Fruit fly (Drosophila melanogaster): ENCODE data around the gene CG11970.

Gene CG11970

DNA sequence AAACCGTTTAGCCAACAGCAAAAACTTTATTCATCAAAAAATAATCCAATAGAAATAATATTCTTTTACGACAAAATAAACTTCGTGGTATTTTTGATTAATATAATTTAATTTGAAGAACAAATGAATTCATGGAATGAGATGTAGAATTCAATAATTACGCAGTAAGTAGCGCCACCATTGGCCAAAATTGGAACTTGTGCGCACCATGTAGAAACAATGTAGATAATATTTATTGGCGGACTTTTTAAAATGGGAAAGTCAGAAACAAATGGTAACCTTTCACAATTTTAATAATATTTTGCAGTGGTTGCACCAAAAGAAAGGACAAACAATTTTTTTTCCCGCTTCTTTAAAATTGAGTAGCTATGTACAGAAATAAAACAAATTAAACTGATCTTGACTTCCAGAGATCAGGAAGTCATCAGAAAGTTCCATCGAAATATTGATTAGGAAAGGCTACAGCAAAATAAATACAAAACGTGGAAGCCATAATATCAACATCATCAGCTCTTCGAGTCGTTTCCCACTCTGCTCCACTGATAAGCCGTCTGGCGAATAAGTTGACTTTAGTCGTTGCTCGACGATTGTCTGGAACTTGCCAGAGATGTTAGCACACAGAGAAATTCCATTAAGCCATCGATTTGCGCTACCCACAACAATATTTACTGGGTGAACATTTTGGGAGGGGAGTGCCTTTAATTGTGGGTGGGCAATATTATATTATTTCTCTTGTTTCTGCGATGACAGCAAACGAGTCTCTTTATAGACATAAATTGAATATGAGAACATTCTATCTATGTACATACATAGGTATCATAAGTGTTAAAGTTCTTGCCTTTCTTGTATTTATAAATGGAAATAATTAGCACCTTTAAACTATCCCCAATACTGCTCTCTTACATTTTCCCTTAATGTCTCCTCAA, 4.4 kb upstream of the CG11970 start:
- TF ChIP-seq CG8478 (optimal IDR thresholded peaks at IDR 0.05) (no peak), CTCF (optimal IDR thresholded peaks at IDR 0.05) (peak; percentile 77 to 93)

DNA sequence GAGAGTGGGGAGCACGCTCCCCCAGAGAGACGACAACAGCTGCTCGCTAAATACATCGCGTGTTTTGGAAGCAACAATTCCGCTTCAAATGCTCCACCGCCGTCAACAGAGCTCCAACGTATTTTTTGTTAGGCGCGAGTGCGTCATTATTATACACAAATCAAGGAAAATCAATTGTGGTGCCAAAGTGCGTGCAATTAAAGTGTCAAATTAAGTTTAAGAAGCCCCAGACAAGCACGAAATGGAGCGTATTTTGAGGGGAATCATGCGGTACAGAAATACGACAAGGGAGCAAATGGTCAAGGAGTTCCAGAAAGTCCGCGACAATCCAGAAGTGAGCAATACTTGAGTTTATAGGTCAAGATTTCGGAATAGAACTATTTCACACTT, 3.7 kb upstream of the CG11970 start, which contains the start of gene CAHbeta:
Gene CAHbeta (plus strand): TSS at position 85 of the 390 bp plus-strand sequence.
- TF ChIP-seq CG8478 (optimal IDR thresholded peaks at IDR 0.05), result no peak
- no peak for TF ChIP-seq CTCF (optimal IDR thresholded peaks at IDR 0.05)

DNA sequence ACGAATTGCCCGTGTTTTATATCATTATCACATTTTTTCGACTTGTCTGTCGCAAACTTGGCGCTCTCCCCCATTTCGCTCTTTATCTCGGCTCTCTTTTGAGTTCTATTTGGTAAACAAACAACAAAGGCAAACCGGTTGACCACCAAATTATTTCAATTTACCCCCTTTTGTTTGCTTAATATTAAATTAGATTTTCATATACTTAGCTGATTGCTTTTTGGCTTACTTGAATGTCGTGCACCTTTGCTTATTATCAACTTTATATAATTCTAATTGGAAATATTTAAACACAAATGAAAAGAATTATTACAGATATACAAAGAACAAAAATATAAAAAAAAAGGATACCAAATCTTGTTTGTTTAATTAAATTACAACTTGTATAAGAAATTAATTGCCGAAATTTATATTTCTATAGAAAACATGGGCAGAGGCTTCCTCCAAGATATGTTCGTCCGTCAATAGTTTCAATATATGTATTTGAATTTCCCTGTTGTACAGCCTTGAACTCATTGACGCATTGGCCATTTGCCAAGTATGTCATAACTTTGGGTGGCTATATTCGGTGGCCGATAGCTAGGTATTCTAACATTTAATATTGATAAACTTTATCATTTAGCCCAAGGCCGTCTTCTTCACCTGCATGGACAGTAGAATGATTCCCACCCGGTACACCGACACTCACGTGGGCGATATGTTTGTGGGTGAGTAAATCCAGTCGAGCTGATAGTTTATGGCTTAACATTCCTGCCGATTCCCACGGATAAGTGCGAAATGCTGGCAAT, 3.1 kb upstream of the CG11970 start:
- TF ChIP-seq CTCF (optimal IDR thresholded peaks at IDR 0.05), result no peak
- no peak for TF ChIP-seq CG8478 (optimal IDR thresholded peaks at IDR 0.05)

DNA sequence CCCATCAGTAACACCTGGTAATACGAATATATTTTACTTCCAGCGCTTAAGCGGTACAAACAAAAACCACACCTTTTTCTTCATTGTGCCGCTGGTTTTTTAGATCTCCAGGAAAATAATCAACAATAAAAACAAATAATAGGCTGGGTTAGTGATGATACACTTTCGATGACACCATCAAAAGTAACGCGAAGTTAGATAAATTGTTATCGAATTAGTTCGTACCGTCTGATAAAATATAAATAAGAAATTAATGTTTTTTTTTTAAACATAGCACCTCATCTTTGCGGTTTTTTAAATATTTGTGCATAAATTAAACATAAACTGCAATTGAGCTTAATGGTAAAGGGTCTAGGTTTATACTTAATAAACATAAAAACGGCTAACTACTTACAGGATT, 377 bp upstream of the CG11970 start, which contains the start of gene RagA-B:
Gene RagA-B (minus strand): TSS at position 175 of the 400 bp plus-strand sequence.
- no peak for TF ChIP-seq CTCF (optimal IDR thresholded peaks at IDR 0.05)
- no peak for TF ChIP-seq CG8478 (optimal IDR thresholded peaks at IDR 0.05)

DNA sequence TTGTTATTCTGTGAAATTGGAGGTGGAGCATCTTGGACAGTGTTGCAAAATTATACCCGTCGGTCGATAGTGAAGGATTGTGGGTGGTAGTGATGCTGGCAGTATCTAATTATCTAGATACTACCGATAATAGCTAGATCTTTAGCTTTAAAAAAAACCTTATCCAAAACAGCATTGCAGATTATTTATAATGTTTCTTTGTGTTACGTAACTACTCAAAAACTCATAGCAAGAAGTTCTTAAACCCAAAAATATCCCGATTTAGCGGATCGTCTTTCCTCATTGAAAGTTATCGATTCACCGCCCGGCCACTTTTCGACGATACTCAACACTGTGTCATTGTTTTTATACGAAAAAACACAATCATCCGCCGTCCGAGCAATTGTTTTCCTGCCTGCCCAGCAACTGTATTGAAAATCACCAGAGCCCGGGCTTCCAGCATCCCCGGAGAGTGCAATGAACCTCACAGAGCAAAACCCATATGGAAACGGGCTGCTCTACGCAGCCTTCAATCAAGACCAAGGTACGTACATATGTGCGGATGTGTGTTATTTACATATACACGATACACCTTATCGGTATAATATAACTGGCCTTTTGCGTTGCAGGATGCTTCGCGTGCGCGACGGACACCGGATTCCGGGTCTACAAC, 8.5 kb downstream of the CG11970 start, which contains the start of gene CG11975:
Gene CG11975 (plus strand): TSS at position 326 of the 652 bp plus-strand sequence.
- TF ChIP-seq CTCF (optimal IDR thresholded peaks at IDR 0.05), result peak in 1 of 2 experiments; percentile 14
- TF ChIP-seq CG8478 (optimal IDR thresholded peaks at IDR 0.05), result no peak

DNA sequence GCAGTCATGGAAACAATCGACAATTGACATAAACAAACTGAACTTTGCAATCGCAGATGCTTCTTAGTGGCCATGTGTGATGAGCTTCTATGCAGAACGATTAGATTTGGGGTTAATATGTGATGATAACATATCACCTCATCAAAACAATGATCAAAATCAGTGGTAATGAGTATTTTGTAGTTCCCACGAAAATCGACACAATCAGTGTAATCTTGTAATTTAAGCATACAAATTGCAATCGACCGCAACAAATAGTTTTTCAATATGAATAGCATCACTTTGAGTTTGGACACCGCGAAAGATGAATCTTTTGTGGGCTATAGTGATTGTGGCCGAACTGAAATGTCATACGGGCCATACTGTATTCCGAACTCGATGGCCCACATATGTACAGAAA, 12.9 kb downstream of the CG11970 start, which contains the start of gene CG11977:
Gene CG11977 (plus strand): TSS at position 301 of the 400 bp plus-strand sequence.
- no peak for TF ChIP-seq CG8478 (optimal IDR thresholded peaks at IDR 0.05)
- TF ChIP-seq CTCF (optimal IDR thresholded peaks at IDR 0.05), result no peak

DNA sequence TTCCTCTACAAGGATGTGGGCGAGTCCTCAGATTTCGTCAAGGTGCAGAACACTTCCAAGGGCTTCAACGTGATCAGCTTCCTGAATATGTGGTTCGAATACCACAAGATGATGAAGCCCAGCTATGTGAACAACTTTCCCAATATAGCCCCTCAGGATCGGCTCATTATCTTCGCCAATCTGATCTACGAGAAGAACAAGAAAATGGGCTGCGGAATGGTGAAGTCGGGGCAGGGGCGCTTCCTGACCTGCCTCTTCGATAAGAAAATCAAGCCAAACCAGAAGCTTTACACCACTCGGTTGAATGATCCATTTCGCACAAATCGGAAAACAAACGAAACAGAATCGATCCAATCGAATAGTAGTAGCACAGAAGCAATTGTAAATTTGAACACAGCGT, 13.7 kb downstream of the CG11970 start:
- TF ChIP-seq CTCF (optimal IDR thresholded peaks at IDR 0.05) (no peak), CG8478 (optimal IDR thresholded peaks at IDR 0.05) (no peak)

DNA sequence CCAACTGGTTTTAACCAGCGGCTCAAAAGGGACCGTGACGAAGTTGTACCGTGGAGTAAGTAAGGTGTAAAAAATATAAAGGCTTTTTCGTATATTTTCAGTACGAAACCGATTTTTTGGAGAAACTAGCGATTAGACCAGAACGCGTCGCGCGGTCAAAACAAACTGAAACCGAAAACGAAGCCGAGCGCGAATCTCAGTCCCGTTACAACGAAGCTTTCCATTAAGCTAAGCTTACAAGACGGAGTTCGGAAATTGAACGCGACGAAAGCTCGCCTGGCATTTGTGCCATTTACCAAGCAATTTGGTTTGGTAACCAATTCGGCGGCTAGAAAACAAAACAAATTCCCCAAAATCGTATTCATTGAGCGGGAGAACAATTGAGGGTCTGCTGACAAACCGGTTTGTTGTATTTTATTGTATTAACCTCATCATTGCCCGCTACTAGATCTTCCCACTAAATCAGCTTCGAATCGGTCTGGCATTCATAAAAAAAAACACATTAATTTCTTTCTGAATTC, 17.3 kb downstream of the CG11970 start:
- TF ChIP-seq CG8478 (optimal IDR thresholded peaks at IDR 0.05) (no peak), CTCF (optimal IDR thresholded peaks at IDR 0.05) (no peak)

DNA sequence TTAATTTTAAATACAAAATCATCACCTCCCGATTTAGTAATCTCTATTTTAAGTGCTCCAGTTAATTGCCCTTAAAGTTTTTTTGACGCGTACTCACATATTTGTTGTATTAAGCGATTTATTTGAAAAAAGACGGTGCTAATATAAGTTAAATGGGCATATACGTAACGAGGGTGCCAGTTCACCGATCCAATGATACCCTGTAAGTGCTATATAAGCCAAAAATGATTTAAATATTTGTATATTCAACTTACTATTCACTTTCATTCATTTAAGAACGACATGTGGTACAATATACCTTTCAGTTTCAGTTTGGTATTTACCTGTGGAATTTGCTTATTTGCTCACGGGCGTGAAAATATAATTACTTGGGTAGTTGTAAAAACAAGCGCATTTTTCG, 18.0 kb downstream of the CG11970 start:
- no peak for TF ChIP-seq CG8478 (optimal IDR thresholded peaks at IDR 0.05)
- no peak for TF ChIP-seq CTCF (optimal IDR thresholded peaks at IDR 0.05)

DNA sequence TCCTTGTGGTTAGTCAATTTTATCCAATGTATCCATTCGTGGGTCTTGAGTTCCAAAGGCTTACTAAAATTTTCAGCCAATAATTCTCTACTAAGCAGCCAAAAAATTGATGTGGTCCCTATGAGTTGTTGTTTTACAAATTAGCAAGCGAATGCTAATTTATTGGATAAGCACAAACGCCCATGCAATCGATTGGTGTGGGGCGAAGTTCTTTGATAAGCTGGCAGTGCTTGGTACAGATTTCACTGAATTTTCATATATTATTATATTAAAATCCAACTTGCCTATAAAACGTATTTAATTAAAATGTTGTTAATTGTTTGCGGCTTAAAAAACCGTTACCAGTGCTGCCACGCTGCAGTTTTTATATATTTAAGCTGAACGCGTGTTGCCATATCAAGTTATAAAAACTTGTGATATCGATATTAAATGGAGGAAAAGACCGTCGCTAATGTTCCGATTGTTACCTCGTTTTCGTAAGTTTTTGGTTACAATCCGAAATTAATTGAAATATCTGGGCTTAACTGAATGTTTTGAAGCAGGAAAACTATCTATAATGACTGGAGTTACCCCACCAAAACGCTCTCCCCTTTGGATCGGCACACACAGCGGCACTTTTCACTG, 19.2 kb downstream of the CG11970 start, which contains the start of the genes CG31100 and CG11980:
Gene CG31100 (minus strand): TSS at position 51 of the 624 bp plus-strand sequence.
Gene CG11980 (plus strand): TSS at position 418 of the 624 bp plus-strand sequence.
- TF ChIP-seq CTCF (optimal IDR thresholded peaks at IDR 0.05) (peak in 1 of 2 experiments; percentile 30), CG8478 (optimal IDR thresholded peaks at IDR 0.05) (no peak)

DNA sequence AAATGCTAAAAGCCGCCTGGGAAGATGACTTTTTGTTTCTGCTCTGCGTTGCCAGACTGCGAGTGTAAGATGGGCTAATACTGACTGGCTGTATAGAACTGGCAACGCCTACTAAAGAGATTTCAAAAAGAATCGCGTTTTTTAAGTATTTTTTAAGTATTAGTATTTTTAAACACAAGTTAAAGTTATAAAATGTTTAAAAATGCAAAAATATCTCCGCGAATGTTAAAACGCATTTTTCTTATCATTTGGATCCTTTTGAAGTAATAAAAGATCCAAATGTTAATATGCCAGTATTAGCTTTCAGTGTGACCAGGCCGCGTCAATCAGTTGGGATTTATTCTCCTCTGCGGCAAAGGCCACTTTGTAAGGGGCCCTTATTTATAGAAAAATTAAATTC, 21.6 kb downstream of the CG11970 start, which contains the start of the genes Prosbeta3 and Iru:
Gene Prosbeta3 (minus strand): TSS at position 98 of the 400 bp plus-strand sequence.
Gene Iru (plus strand): TSS at position 328 of the 400 bp plus-strand sequence.
- no peak for TF ChIP-seq CTCF (optimal IDR thresholded peaks at IDR 0.05)

DNA sequence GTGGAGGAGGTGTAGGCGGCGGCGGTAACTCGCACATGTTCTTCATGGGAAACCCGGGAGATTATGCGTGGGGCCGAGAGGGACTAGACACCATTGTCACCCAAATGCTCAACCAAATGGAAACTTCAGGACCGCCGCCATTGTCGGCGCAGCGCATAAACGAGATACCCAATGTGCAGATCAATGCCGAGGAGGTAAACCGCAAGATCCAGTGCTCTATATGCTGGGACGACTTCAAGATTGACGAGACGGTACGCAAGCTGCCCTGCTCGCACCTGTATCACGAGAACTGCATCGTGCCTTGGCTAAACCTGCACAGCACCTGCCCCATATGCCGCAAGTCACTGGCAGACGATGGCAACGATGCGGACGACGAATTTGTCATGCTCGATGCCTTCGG, 22.7 kb downstream of the CG11970 start:
- no peak for TF ChIP-seq CG8478 (optimal IDR thresholded peaks at IDR 0.05)
- no peak for TF ChIP-seq CTCF (optimal IDR thresholded peaks at IDR 0.05)

DNA sequence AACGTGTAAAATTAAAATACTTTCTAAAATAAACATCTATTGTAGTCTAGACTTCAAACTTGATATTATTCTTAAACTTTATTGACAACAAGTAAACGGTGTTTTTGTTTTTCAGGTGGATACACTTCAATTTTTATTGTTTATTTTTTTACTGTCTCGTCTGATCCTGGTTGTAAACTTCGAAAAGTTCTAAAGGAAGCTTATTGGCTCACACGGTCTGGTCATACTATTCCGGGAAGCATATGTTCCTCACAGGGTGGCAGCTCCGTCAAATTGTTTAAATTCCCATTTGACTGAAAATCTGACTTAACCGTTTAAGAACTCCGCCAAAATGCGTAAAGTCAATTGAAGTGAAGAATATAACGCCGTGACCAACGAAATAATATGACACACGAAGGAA, 23.7 kb downstream of the CG11970 start, which contains the start of gene CG11983:
Gene CG11983 (plus strand): TSS at position 120 of the 400 bp plus-strand sequence.
- no peak for TF ChIP-seq CG8478 (optimal IDR thresholded peaks at IDR 0.05)
- TF ChIP-seq CTCF (optimal IDR thresholded peaks at IDR 0.05), result no peak

DNA sequence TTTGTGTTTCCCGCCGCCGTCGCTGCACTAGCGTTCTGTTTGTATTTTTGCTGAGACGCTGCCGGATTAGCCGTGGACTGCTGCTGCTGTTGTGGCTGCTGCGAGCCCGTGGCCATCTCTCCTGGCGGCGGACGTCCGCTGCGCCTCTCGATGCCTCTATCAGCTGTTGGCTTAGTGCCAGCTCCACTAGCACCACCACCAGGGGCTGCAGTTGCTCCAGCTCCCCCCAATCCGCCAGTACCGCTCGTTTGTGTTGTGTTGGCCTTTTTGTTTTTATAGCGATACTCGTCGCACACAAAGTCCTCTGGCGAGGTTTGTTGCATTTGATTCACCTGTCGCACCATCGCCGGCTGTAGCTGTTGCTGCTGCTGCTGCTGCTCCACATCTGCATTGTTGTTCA, 26.2 kb downstream of the CG11970 start:
- TF ChIP-seq CTCF (optimal IDR thresholded peaks at IDR 0.05), result no peak
- TF ChIP-seq CG8478 (optimal IDR thresholded peaks at IDR 0.05), result no peak
